1 fruit fly cellular context compared by ENCODE assay signal in genomic region chr2L:3618818-3619362, dm6.
TF ChIP-seq lines count a peak whose summit lies in the region.

Ugt36A1 (plus strand) TSS chr2L:3619097.

TF ChIP-seq in whole organism, embryonic, 481 proteins besides CTCF, POLR2A, EP300 and RAD21 (continued from another document and continues in another):
- TF ChIP-seq CG11560 (tag; IDR thresholded peaks at IDR 0.05; lab: Robert Waterston, UW): no peak
- no peak for TF ChIP-seq bcd (GFP tag; optimal IDR thresholded peaks at IDR 0.05; lab: Kevin White, UChicago)
- TF ChIP-seq knrl (GFP tag; IDR thresholded peaks at IDR 0.05; lab: Robert Waterston, UW; ENCODE audit: partially characterized antibody): peak; percentile 70
- no peak for TF ChIP-seq CG7839 (tag; optimal IDR thresholded peaks at IDR 0.05; lab: Kevin White, UChicago)
- no peak for TF ChIP-seq nerfin-1 (tag; optimal IDR thresholded peaks at IDR 0.05; lab: Kevin White, UChicago)
- no peak for TF ChIP-seq CG15696 (tag; optimal IDR thresholded peaks at IDR 0.05; lab: Kevin White, UChicago)
- peak; percentile 99 to 100 for TF ChIP-seq insv (GFP tag; optimal IDR thresholded peaks at IDR 0.05; lab: Kevin White, UChicago)
- no peak for TF ChIP-seq org-1 (GFP tag; optimal IDR thresholded peaks at IDR 0.05; lab: Kevin White, UChicago)
- no peak for TF ChIP-seq CG1233 (GFP tag; optimal IDR thresholded peaks at IDR 0.05; lab: Kevin White, UChicago)
- TF ChIP-seq zfh1 (GFP tag; IDR thresholded peaks at IDR 0.05; lab: Robert Waterston, UW): no peak
- no peak for TF ChIP-seq so (GFP tag; IDR thresholded peaks at IDR 0.05; lab: Robert Waterston, UW)
- no peak for TF ChIP-seq ftz-f1 (GFP tag; optimal IDR thresholded peaks at IDR 0.05; lab: Kevin White, UChicago)
- no peak for TF ChIP-seq CkIIα-i1 (GFP tag; IDR thresholded peaks at IDR 0.05; lab: Robert Waterston, UW)
- TF ChIP-seq Blimp-1 (GFP tag; optimal IDR thresholded peaks at IDR 0.05; lab: Kevin White, UChicago): no peak
- TF ChIP-seq ewg (GFP tag; optimal IDR thresholded peaks at IDR 0.05; lab: Kevin White, UChicago): no peak
- TF ChIP-seq pzg (GFP tag; optimal IDR thresholded peaks at IDR 0.05; lab: Kevin White, UChicago): peak; percentile 19
- TF ChIP-seq CG30403 (GFP tag; optimal IDR thresholded peaks at IDR 0.05; lab: Kevin White, UChicago): no peak
- TF ChIP-seq CG18011 (GFP tag; optimal IDR thresholded peaks at IDR 0.05; lab: Kevin White, UChicago): no peak
- TF ChIP-seq pros (GFP tag; optimal IDR thresholded peaks at IDR 0.05; lab: Kevin White, UChicago): no peak
- TF ChIP-seq Dip2 (GFP tag; IDR thresholded peaks at IDR 0.05; lab: Robert Waterston, UW): peak; percentile 89
- TF ChIP-seq Dbx (GFP tag; IDR thresholded peaks at IDR 0.05; lab: Robert Waterston, UW): no peak
- no peak for TF ChIP-seq CG32772 (GFP tag; IDR thresholded peaks at IDR 0.05; lab: Robert Waterston, UW)
- peak; percentile 47 for TF ChIP-seq CG5180 (GFP tag; optimal IDR thresholded peaks at IDR 0.05; lab: Kevin White, UChicago)
- TF ChIP-seq CG6813 (GFP tag; optimal IDR thresholded peaks at IDR 0.05; lab: Kevin White, UChicago): no peak
- no peak for TF ChIP-seq Poxn (GFP tag; IDR thresholded peaks at IDR 0.05; lab: Robert Waterston, UW)
- no peak for TF ChIP-seq kni (GFP tag; optimal IDR thresholded peaks at IDR 0.05; lab: Kevin White, UChicago)
- peak; percentile 96 for TF ChIP-seq E2f2 (GFP tag; IDR thresholded peaks at IDR 0.05; lab: Robert Waterston, UW)
- no peak for TF ChIP-seq luna (GFP tag; optimal IDR thresholded peaks at IDR 0.05; lab: Kevin White, UChicago)
- TF ChIP-seq Myb (GFP tag; optimal IDR thresholded peaks at IDR 0.05; lab: Kevin White, UChicago): peak; percentile 15
- no peak for TF ChIP-seq CG18476 (GFP tag; optimal IDR thresholded peaks at IDR 0.05; lab: Kevin White, UChicago)
- TF ChIP-seq ttk (GFP tag; IDR thresholded peaks at IDR 0.05; lab: Robert Waterston, UW): no peak
- TF ChIP-seq ro (GFP tag; IDR thresholded peaks at IDR 0.05; lab: Robert Waterston, UW): no peak
- no peak for TF ChIP-seq sisA (GFP tag; IDR thresholded peaks at IDR 0.05; lab: Robert Waterston, UW)
- no peak for TF ChIP-seq CG14710 (tag; optimal IDR thresholded peaks at IDR 0.05; lab: Kevin White, UChicago)
- no peak for TF ChIP-seq Ets65A (GFP tag; lab: Kevin White, UChicago)
- no peak for TF ChIP-seq Jarid2 (GFP tag; optimal IDR thresholded peaks at IDR 0.05; lab: Kevin White, UChicago)
- TF ChIP-seq aop (GFP tag; IDR thresholded peaks at IDR 0.05; lab: Robert Waterston, UW): no peak
- TF ChIP-seq CG2875 (GFP tag; optimal IDR thresholded peaks at IDR 0.05; lab: Kevin White, UChicago): no peak
- TF ChIP-seq CG10979 (tag; optimal IDR thresholded peaks at IDR 0.05; lab: Kevin White, UChicago): no peak
- peak; percentile 53; the same call in 2 of the 3 replicates for TF ChIP-seq vnd (GFP tag; IDR thresholded peaks at IDR 0.05; lab: Robert Waterston, UW; ENCODE audit: partially characterized antibody)
- no peak for TF ChIP-seq CG17186 (GFP tag; optimal IDR thresholded peaks at IDR 0.05; lab: Kevin White, UChicago)
- TF ChIP-seq btn (GFP tag; optimal IDR thresholded peaks at IDR 0.05; lab: Kevin White, UChicago): no peak
- no peak for TF ChIP-seq CG2712 (tag; optimal IDR thresholded peaks at IDR 0.05; lab: Kevin White, UChicago)
- no peak for TF ChIP-seq CG11456 (GFP tag; IDR thresholded peaks at IDR 0.05; lab: Robert Waterston, UW)
- TF ChIP-seq CG14860 (GFP tag; IDR thresholded peaks at IDR 0.05; lab: Robert Waterston, UW; ENCODE audit: partially characterized antibody): peak; percentile 70
- peak; percentile 81 for TF ChIP-seq unc-4 (GFP tag; IDR thresholded peaks at IDR 0.05; lab: Robert Waterston, UW; ENCODE audit: partially characterized antibody)
- no peak for TF ChIP-seq mam (GFP tag; optimal IDR thresholded peaks at IDR 0.05; lab: Kevin White, UChicago)
- TF ChIP-seq CG6683 (GFP tag; optimal IDR thresholded peaks at IDR 0.05; lab: Kevin White, UChicago): no peak
- TF ChIP-seq schlank (tag; optimal IDR thresholded peaks at IDR 0.05; lab: Kevin White, UChicago): no peak
- no peak for TF ChIP-seq klu (GFP tag; IDR thresholded peaks at IDR 0.05; lab: Robert Waterston, UW)
- TF ChIP-seq sd (tag; optimal IDR thresholded peaks at IDR 0.05; lab: Kevin White, UChicago): peak; percentile 55
- no peak for TF ChIP-seq HHEX (GFP tag; optimal IDR thresholded peaks at IDR 0.05; lab: Kevin White, UChicago)
- no peak for TF ChIP-seq Usf (GFP tag; optimal IDR thresholded peaks at IDR 0.05; lab: Kevin White, UChicago)
- peak; percentile 81 for TF ChIP-seq Scr (GFP tag; IDR thresholded peaks at IDR 0.05; lab: Robert Waterston, UW; ENCODE audit: partially characterized antibody)
- no peak for TF ChIP-seq zfh2 (GFP tag; optimal IDR thresholded peaks at IDR 0.05; lab: Kevin White, UChicago)
- peak; percentile 18 for TF ChIP-seq HmgZ (tag; optimal IDR thresholded peaks at IDR 0.05; lab: Kevin White, UChicago)
- no peak for TF ChIP-seq cg (GFP tag; optimal IDR thresholded peaks at IDR 0.05; lab: Kevin White, UChicago)
- TF ChIP-seq Rfx (GFP tag; IDR thresholded peaks at IDR 0.05; lab: Robert Waterston, UW): no peak
- no peak for TF ChIP-seq danr (GFP tag; IDR thresholded peaks at IDR 0.05; lab: Robert Waterston, UW)
- no peak for TF ChIP-seq CG3847 (GFP tag; IDR thresholded peaks at IDR 0.05; lab: Robert Waterston, UW)
- no peak for TF ChIP-seq jumu (GFP tag; optimal IDR thresholded peaks at IDR 0.05; lab: Kevin White, UChicago)
- no peak for TF ChIP-seq Neu2 (GFP tag; optimal IDR thresholded peaks at IDR 0.05; lab: Kevin White, UChicago; ENCODE audit: borderline replicate concordance)
- no peak for TF ChIP-seq CG4707 (GFP tag; optimal IDR thresholded peaks at IDR 0.05; lab: Kevin White, UChicago)
- TF ChIP-seq CG11504 (tag; optimal IDR thresholded peaks at IDR 0.05; lab: Kevin White, UChicago): no peak
- TF ChIP-seq CG7271 (tag; optimal IDR thresholded peaks at IDR 0.05; lab: Kevin White, UChicago): no peak
- no peak for TF ChIP-seq Bteb2 (GFP tag; optimal IDR thresholded peaks at IDR 0.05; lab: Kevin White, UChicago)
- TF ChIP-seq BEAF-32 (GFP tag; optimal IDR thresholded peaks at IDR 0.05; lab: Kevin White, UChicago): peak; percentile 79
- TF ChIP-seq phol (tag; optimal IDR thresholded peaks at IDR 0.05; lab: Kevin White, UChicago): no peak
- no peak for TF ChIP-seq dm (GFP tag; optimal IDR thresholded peaks at IDR 0.05; lab: Kevin White, UChicago)
- TF ChIP-seq sr (GFP tag; IDR thresholded peaks at IDR 0.05; lab: Robert Waterston, UW): no peak
- no peak for TF ChIP-seq CG13894 (tag; optimal IDR thresholded peaks at IDR 0.05; lab: Kevin White, UChicago)
- TF ChIP-seq Side (GFP tag; optimal IDR thresholded peaks at IDR 0.05; lab: Kevin White, UChicago): no peak
- TF ChIP-seq esg (GFP tag; conservative IDR thresholded peaks at IDR 0.05; lab: Robert Waterston, UW): no peak
- no peak for TF ChIP-seq C15 (GFP tag; IDR thresholded peaks at IDR 0.05; lab: Robert Waterston, UW)
- TF ChIP-seq grn (GFP tag; optimal IDR thresholded peaks at IDR 0.05; lab: Kevin White, UChicago): peak; percentile 93
- no peak for TF ChIP-seq wor (GFP tag; IDR thresholded peaks at IDR 0.05; lab: Robert Waterston, UW)
- no peak for TF ChIP-seq al (GFP tag; IDR thresholded peaks at IDR 0.05; lab: Robert Waterston, UW)
- no peak for TF ChIP-seq z (GFP tag; IDR thresholded peaks at IDR 0.05; lab: Robert Waterston, UW)
- no peak for TF ChIP-seq CG12236 (GFP tag; optimal IDR thresholded peaks at IDR 0.05; lab: Kevin White, UChicago)
- no peak for TF ChIP-seq CG4328 (GFP tag; optimal IDR thresholded peaks at IDR 0.05; lab: Kevin White, UChicago)
- no peak for TF ChIP-seq lilli (GFP tag; optimal IDR thresholded peaks at IDR 0.05; lab: Kevin White, UChicago)
- TF ChIP-seq crc (GFP tag; optimal IDR thresholded peaks at IDR 0.05; lab: Kevin White, UChicago): no peak
- no peak for TF ChIP-seq psq (GFP tag; optimal IDR thresholded peaks at IDR 0.05; lab: Kevin White, UChicago)
- TF ChIP-seq Doc2 (GFP tag; IDR thresholded peaks at IDR 0.05; lab: Robert Waterston, UW): no peak
- no peak for TF ChIP-seq Ravus (GFP tag; IDR thresholded peaks at IDR 0.05; lab: Robert Waterston, UW)
- TF ChIP-seq CG30431 (GFP tag; optimal IDR thresholded peaks at IDR 0.05; lab: Kevin White, UChicago): no peak
- TF ChIP-seq NFAT (GFP tag; IDR thresholded peaks at IDR 0.05; lab: Robert Waterston, UW): no peak
- TF ChIP-seq caup (GFP tag; optimal IDR thresholded peaks at IDR 0.05; lab: Kevin White, UChicago; ENCODE audit: severe bottlenecking): no peak
- TF ChIP-seq CG34376 (GFP tag; optimal IDR thresholded peaks at IDR 0.05; lab: Kevin White, UChicago): peak; percentile 42
- no peak for TF ChIP-seq CG10267 (tag; optimal IDR thresholded peaks at IDR 0.05; lab: Kevin White, UChicago)
- TF ChIP-seq Lhr (GFP tag; optimal IDR thresholded peaks at IDR 0.05; lab: Kevin White, UChicago): peak; percentile 22
- peak; percentile 73 for TF ChIP-seq CG16813 (GFP tag; IDR thresholded peaks at IDR 0.05; lab: Robert Waterston, UW; ENCODE audit: partially characterized antibody)
- TF ChIP-seq inv (GFP tag; IDR thresholded peaks at IDR 0.05; lab: Robert Waterston, UW; ENCODE audit: partially characterized antibody): peak; percentile 54
- TF ChIP-seq shn (GFP tag; optimal IDR thresholded peaks at IDR 0.05; lab: Kevin White, UChicago): no peak
- TF ChIP-seq BtbVII (GFP tag; optimal IDR thresholded peaks at IDR 0.05; lab: Kevin White, UChicago): no peak
- no peak for TF ChIP-seq Hand (GFP tag; optimal IDR thresholded peaks at IDR 0.05; lab: Kevin White, UChicago)
- TF ChIP-seq CG10321 (GFP tag; IDR thresholded peaks at IDR 0.05; lab: Robert Waterston, UW): no peak
- TF ChIP-seq CG9727 (GFP tag; optimal IDR thresholded peaks at IDR 0.05; lab: Kevin White, UChicago): no peak
- TF ChIP-seq Hr78 (GFP tag; optimal IDR thresholded peaks at IDR 0.05; lab: Kevin White, UChicago): no peak
- TF ChIP-seq disco-r (GFP tag; optimal IDR thresholded peaks at IDR 0.05; lab: Kevin White, UChicago): no peak
- TF ChIP-seq exex (tag; optimal IDR thresholded peaks at IDR 0.05; lab: Kevin White, UChicago): peak; percentile 71
- TF ChIP-seq CG12391 (tag; optimal IDR thresholded peaks at IDR 0.05; lab: Kevin White, UChicago): no peak
- TF ChIP-seq onecut (GFP tag; IDR thresholded peaks at IDR 0.05; lab: Robert Waterston, UW): peak; percentile 88
- TF ChIP-seq slp2 (GFP tag; optimal IDR thresholded peaks at IDR 0.05; lab: Kevin White, UChicago): no peak
- TF ChIP-seq Deaf1 (tag; optimal IDR thresholded peaks at IDR 0.05; lab: Kevin White, UChicago): no peak
- no peak for TF ChIP-seq CG11247 (GFP tag; IDR thresholded peaks at IDR 0.05; lab: Robert Waterston, UW)
- TF ChIP-seq crol (GFP tag; IDR thresholded peaks at IDR 0.05; lab: Robert Waterston, UW): no peak
- TF ChIP-seq ATbp (GFP tag; optimal IDR thresholded peaks at IDR 0.05; lab: Kevin White, UChicago): no peak
- no peak for TF ChIP-seq CG6689 (GFP tag; IDR thresholded peaks at IDR 0.05; lab: Robert Waterston, UW)
- no peak for TF ChIP-seq CG3726 (GFP tag; IDR thresholded peaks at IDR 0.05; lab: Robert Waterston, UW)
- no peak for TF ChIP-seq CG12299 (tag; optimal IDR thresholded peaks at IDR 0.05; lab: Kevin White, UChicago)
- TF ChIP-seq CG13287 (GFP tag; IDR thresholded peaks at IDR 0.05; lab: Robert Waterston, UW; ENCODE audit: partially characterized antibody): peak; percentile 91
- TF ChIP-seq Doc3 (GFP tag; IDR thresholded peaks at IDR 0.05; lab: Robert Waterston, UW; ENCODE audit: partially characterized antibody): peak; percentile 92
- no peak for TF ChIP-seq CG32532 (GFP tag; IDR thresholded peaks at IDR 0.05; lab: Robert Waterston, UW)
- no peak for TF ChIP-seq her (GFP tag; optimal IDR thresholded peaks at IDR 0.05; lab: Kevin White, UChicago)
- TF ChIP-seq CG8765 (GFP tag; IDR thresholded peaks at IDR 0.05; lab: Robert Waterston, UW): no peak
- peak; percentile 89 for TF ChIP-seq hbn (GFP tag; IDR thresholded peaks at IDR 0.05; lab: Robert Waterston, UW; ENCODE audit: partially characterized antibody)
- peak; percentile 11 for TF ChIP-seq wek (GFP tag; optimal IDR thresholded peaks at IDR 0.05; lab: Kevin White, UChicago)
- no peak for TF ChIP-seq NC2β (GFP tag; optimal IDR thresholded peaks at IDR 0.05; lab: Kevin White, UChicago)
- TF ChIP-seq NK7.1 (GFP tag; optimal IDR thresholded peaks at IDR 0.05; lab: Kevin White, UChicago): no peak
- no peak for TF ChIP-seq ci (GFP tag; IDR thresholded peaks at IDR 0.05; lab: Robert Waterston, UW)
- no peak for TF ChIP-seq CG9609 (GFP tag; optimal IDR thresholded peaks at IDR 0.05; lab: Kevin White, UChicago)
- no peak for TF ChIP-seq eve (GFP tag; optimal IDR thresholded peaks at IDR 0.05; lab: Kevin White, UChicago)
- TF ChIP-seq CG42726 (GFP tag; IDR thresholded peaks at IDR 0.05; lab: Robert Waterston, UW; ENCODE audit: partially characterized antibody): peak; percentile 68
- TF ChIP-seq pan (optimal IDR thresholded peaks at IDR 0.05; lab: Kevin White, UChicago): no peak
- no peak for TF ChIP-seq pan (GFP tag; optimal IDR thresholded peaks at IDR 0.05 in 1 of 2, IDR thresholded peaks at IDR 0.05 in 1 of 2)
- TF ChIP-seq chinmo (GFP tag; IDR thresholded peaks at IDR 0.05; lab: Robert Waterston, UW; ENCODE audit: partially characterized antibody): 0 out of 4 replicates have a peak, but pooled peaks have one; percentile 79
- no peak for TF ChIP-seq Trl (optimal IDR thresholded peaks at IDR 0.05; lab: Kevin White, UChicago)
- TF ChIP-seq Trl (GFP tag; optimal IDR thresholded peaks at IDR 0.05; lab: Kevin White, UChicago): no peak
- peak; percentile 74 for TF ChIP-seq Sry-δ (GFP tag; optimal IDR thresholded peaks at IDR 0.05; lab: Kevin White, UChicago)
- no peak for TF ChIP-seq CG2889 (GFP tag; IDR thresholded peaks at IDR 0.05; lab: Robert Waterston, UW)
- no peak for TF ChIP-seq sens (GFP tag; lab: Kevin White, UChicago)
- peak; percentile 92 for TF ChIP-seq Dp (GFP tag; optimal IDR thresholded peaks at IDR 0.05; lab: Kevin White, UChicago)
- TF ChIP-seq dati (GFP tag; IDR thresholded peaks at IDR 0.05; lab: Robert Waterston, UW): no peak
- TF ChIP-seq repo (GFP tag; optimal IDR thresholded peaks at IDR 0.05; lab: Kevin White, UChicago): no peak
- peak; percentile 94 for TF ChIP-seq Dll (GFP tag; IDR thresholded peaks at IDR 0.05; lab: Robert Waterston, UW; ENCODE audit: partially characterized antibody)
- TF ChIP-seq tgo (GFP tag; IDR thresholded peaks at IDR 0.05; lab: Robert Waterston, UW): no peak
- TF ChIP-seq bbx (GFP tag; IDR thresholded peaks at IDR 0.05; lab: Robert Waterston, UW; ENCODE audit: partially characterized antibody): peak; percentile 86
